Worm (Caenorhabditis elegans): Measurements from ENCODE around the gene str-211.

str-211 gene

ce11 chrV:4964671-4965420 is 20.7 kb upstream of the str-211 start:
- TF ChIP-seq ztf-7 (tag; optimal IDR thresholded peaks at IDR 0.05) (no peak), tag-97 (GFP tag; IDR thresholded peaks at IDR 0.05) (no peak), mes-2 (tag; optimal IDR thresholded peaks at IDR 0.05; ENCODE audit: poor library complexity, severe bottlenecking) (peak; percentile 42), zfp-3 (GFP tag; conservative IDR thresholded peaks at IDR 0.05) (no peak), lin-15B (tag; optimal IDR thresholded peaks at IDR 0.05) (no peak), zfp-2 (tag; optimal IDR thresholded peaks at IDR 0.05) (no peak), F37D6.2 (tag; optimal IDR thresholded peaks at IDR 0.05) (no peak), F44E2.7 (GFP tag; IDR thresholded peaks at IDR 0.05) (no peak), cey-2 (tag; optimal IDR thresholded peaks at IDR 0.05; ENCODE audit: borderline replicate concordance, insufficient read depth) (peak; percentile 36), lsy-2 (tag; optimal IDR thresholded peaks at IDR 0.05) (peak in 1 of 2 experiments; percentile 18), dmd-8 (GFP tag; IDR thresholded peaks at IDR 0.05) (no peak), pqm-1 (tag; optimal IDR thresholded peaks at IDR 0.05) (peak; percentile 84), ama-1 (optimal IDR thresholded peaks at IDR 0.05) (no peak), R02D3.7 (tag; optimal IDR thresholded peaks at IDR 0.05) (no peak), nhr-48 (tag; optimal IDR thresholded peaks at IDR 0.05) (no peak), madf-9 (GFP tag; conservative IDR thresholded peaks at IDR 0.05) (no peak), set-16 (GFP tag; IDR thresholded peaks at IDR 0.05) (no peak), nhr-10 (tag; optimal IDR thresholded peaks at IDR 0.05) (no peak), nhr-6 (tag; optimal IDR thresholded peaks at IDR 0.05) (peak; percentile 58), nhr-76 (tag; optimal IDR thresholded peaks at IDR 0.05) (no peak), mdt-29 (GFP tag; IDR thresholded peaks at IDR 0.05) (no peak), unc-62 (GFP tag; optimal IDR thresholded peaks at IDR 0.05 in 1 of 2) (no peak), unc-62 (tag; optimal IDR thresholded peaks at IDR 0.05) (no peak), Y75B8A.6 (GFP tag; IDR thresholded peaks at IDR 0.05) (no peak), ceh-82 (tag; optimal IDR thresholded peaks at IDR 0.05) (no peak), F26F4.8 (GFP tag; conservative IDR thresholded peaks at IDR 0.05) (no peak), T20F7.1 (GFP tag; optimal IDR thresholded peaks at IDR 0.05) (peak; percentile 26), nhr-42 (GFP tag; IDR thresholded peaks at IDR 0.05) (no peak), lim-7 (GFP tag; IDR thresholded peaks at IDR 0.05) (no peak), pha-4 (GFP tag; IDR thresholded peaks at IDR 0.05) (no peak), pha-4 (tag; optimal IDR thresholded peaks at IDR 0.05) (peak; percentile 75), unc-130 (GFP tag; optimal IDR thresholded peaks at IDR 0.05) (no peak), Y48G9A.11 (GFP tag; IDR thresholded peaks at IDR 0.05) (no peak), ceh-20 (GFP tag; IDR thresholded peaks at IDR 0.05) (no peak), sdz-12 (GFP tag; optimal IDR thresholded peaks at IDR 0.05) (no peak), jun-1 (tag; optimal IDR thresholded peaks at IDR 0.05) (no peak), gei-8 (GFP tag; optimal IDR thresholded peaks at IDR 0.05) (no peak), ctbp-1 (GFP tag; IDR thresholded peaks at IDR 0.05) (no peak), attf-4 (tag; optimal IDR thresholded peaks at IDR 0.05) (no peak), nhr-111 (GFP tag; optimal IDR thresholded peaks at IDR 0.05) (no peak), nhr-25 (tag; optimal IDR thresholded peaks at IDR 0.05; ENCODE audit: borderline replicate concordance, insufficient read depth) (no peak), lir-3 (tag; optimal IDR thresholded peaks at IDR 0.05) (no peak), aha-1 (tag) (no peak), unc-39 (tag; optimal IDR thresholded peaks at IDR 0.05) (no peak), tra-1 (GFP tag; IDR thresholded peaks at IDR 0.05) (no peak), egl-43 (GFP tag; IDR thresholded peaks at IDR 0.05) (no peak), lin-29 (GFP tag; IDR thresholded peaks at IDR 0.05) (no peak), vab-7 (GFP tag; IDR thresholded peaks at IDR 0.05) (no peak), mdl-1 (tag; optimal IDR thresholded peaks at IDR 0.05) (no peak), Y5F2A.4 (GFP tag; optimal IDR thresholded peaks at IDR 0.05) (no peak), snpc-1.2 (GFP tag; IDR thresholded peaks at IDR 0.05) (no peak)
